Fruit fly (Drosophila melanogaster): ENCODE results near the gene CG42709.
A peak's percentile ranks its signal among the peaks of the same experiment; 100 is the strongest.

CG42709 gene

DNA sequence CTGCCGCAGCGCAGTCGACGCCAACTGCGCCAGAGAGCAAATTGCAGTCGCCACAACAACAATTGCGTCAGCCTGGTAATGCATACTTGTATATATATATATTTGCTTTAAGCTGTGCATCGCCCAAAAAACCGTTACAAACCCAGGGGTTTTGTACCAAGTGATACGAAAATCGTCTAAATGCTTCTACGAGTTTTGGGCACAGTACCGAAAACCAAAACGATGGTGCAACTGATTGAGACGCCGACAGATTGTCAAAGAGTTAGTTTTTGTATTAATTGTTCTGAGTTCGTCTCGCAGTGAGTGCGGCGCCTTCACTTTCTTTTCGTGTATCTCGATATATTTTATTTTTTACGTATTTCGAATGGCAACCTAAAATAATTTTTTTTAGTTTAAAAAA is 24.8 kb downstream of the CG42709 start (continued):
- TF ChIP-seq Dad (GFP tag; optimal IDR thresholded peaks at IDR 0.05) (no peak), CG4617 (GFP tag; optimal IDR thresholded peaks at IDR 0.05; ENCODE audit: borderline replicate concordance) (no peak), Sox100B (GFP tag; optimal IDR thresholded peaks at IDR 0.05) (no peak), NfI (GFP tag; optimal IDR thresholded peaks at IDR 0.05) (no peak), twi (tag; optimal IDR thresholded peaks at IDR 0.05) (no peak), sna (GFP tag; IDR thresholded peaks at IDR 0.05; ENCODE audit: partially characterized antibody) (0 out of 2 replicates have a peak, but pooled peaks have one; percentile 24), crc (GFP tag; optimal IDR thresholded peaks at IDR 0.05) (no peak), CG17829 (tag; optimal IDR thresholded peaks at IDR 0.05) (no peak), Dip2 (GFP tag; IDR thresholded peaks at IDR 0.05) (no peak), chinmo (GFP tag; IDR thresholded peaks at IDR 0.05; ENCODE audit: partially characterized antibody) (peak; percentile 78; the same call in 2 of the 4 replicates), Blimp-1 (GFP tag; optimal IDR thresholded peaks at IDR 0.05) (no peak), Trl (optimal IDR thresholded peaks at IDR 0.05) (no peak), Trl (GFP tag; optimal IDR thresholded peaks at IDR 0.05) (no peak), CG4360 (GFP tag; IDR thresholded peaks at IDR 0.05) (peak; percentile 49), CG3281 (GFP tag; optimal IDR thresholded peaks at IDR 0.05) (no peak), Hmr (GFP tag; optimal IDR thresholded peaks at IDR 0.05) (no peak), mld (GFP tag; IDR thresholded peaks at IDR 0.05; ENCODE audit: partially characterized antibody) (peak; percentile 61; the same call in 1 of the 3 replicates), Kr (GFP tag; optimal IDR thresholded peaks at IDR 0.05) (no peak), CG42726 (GFP tag; IDR thresholded peaks at IDR 0.05; ENCODE audit: partially characterized antibody) (0 out of 2 replicates have a peak, but pooled peaks have one; percentile 54), CG7839 (tag; optimal IDR thresholded peaks at IDR 0.05) (no peak), CG8290 (GFP tag; optimal IDR thresholded peaks at IDR 0.05) (no peak), CG8290 (tag; optimal IDR thresholded peaks at IDR 0.05) (no peak), zen2 (GFP tag; IDR thresholded peaks at IDR 0.05; ENCODE audit: partially characterized antibody) (peak; percentile 35; the same call in 1 of the 3 replicates), CG34376 (GFP tag; optimal IDR thresholded peaks at IDR 0.05) (no peak), Myb (GFP tag; optimal IDR thresholded peaks at IDR 0.05) (peak; percentile 13), CG14860 (GFP tag; IDR thresholded peaks at IDR 0.05; ENCODE audit: partially characterized antibody) (peak; percentile 35; the same call in 2 of the 3 replicates), bbx (GFP tag; IDR thresholded peaks at IDR 0.05; ENCODE audit: partially characterized antibody) (peak; percentile 69), Nf-YB (GFP tag; optimal IDR thresholded peaks at IDR 0.05) (no peak), vvl (GFP tag; IDR thresholded peaks at IDR 0.05) (no peak), CG18011 (GFP tag; optimal IDR thresholded peaks at IDR 0.05) (no peak), sima (GFP tag; optimal IDR thresholded peaks at IDR 0.05) (no peak), CG6791 (GFP tag; IDR thresholded peaks at IDR 0.05; ENCODE audit: partially characterized antibody) (peak; percentile 84), CG1832 (GFP tag; optimal IDR thresholded peaks at IDR 0.05) (no peak), amos (GFP tag; IDR thresholded peaks at IDR 0.05; ENCODE audit: partially characterized antibody) (peak; percentile 52), CG12744 (GFP tag; optimal IDR thresholded peaks at IDR 0.05) (no peak), tx (GFP tag; optimal IDR thresholded peaks at IDR 0.05) (no peak), ara (GFP tag; IDR thresholded peaks at IDR 0.05) (0 out of 2 replicates have a peak, but pooled peaks have one; percentile 13), CG12236 (GFP tag; optimal IDR thresholded peaks at IDR 0.05) (no peak), mam (GFP tag; optimal IDR thresholded peaks at IDR 0.05) (no peak), sd (tag; optimal IDR thresholded peaks at IDR 0.05) (no peak)

DNA sequence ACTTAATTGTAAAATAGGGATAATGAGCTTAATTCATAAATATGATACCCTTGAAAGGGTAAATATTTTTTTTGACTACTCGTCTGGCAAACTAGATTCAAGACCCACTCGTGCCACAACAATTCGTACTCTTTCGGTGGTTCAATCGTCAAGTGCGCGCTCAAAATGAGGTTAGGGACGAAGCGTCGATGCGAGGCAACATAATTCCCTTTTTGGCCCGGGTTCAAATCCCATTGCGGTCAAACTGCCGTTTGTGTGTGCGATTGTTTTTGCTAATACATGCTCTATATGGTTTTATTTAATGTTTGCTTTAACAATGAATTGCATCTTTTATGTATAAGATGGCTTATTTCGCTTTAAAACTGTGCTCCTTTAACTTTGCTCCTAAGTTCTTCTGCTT is 25.8 kb downstream of the CG42709 start:
- TF ChIP-seq vnd (GFP tag; IDR thresholded peaks at IDR 0.05; ENCODE audit: partially characterized antibody) (peak; percentile 56; the same call in 2 of the 3 replicates), knrl (GFP tag; IDR thresholded peaks at IDR 0.05; ENCODE audit: partially characterized antibody) (peak; percentile 36; the same call in 2 of the 3 replicates), sna (GFP tag; IDR thresholded peaks at IDR 0.05; ENCODE audit: partially characterized antibody) (peak; percentile 47; the same call in 1 of the 2 replicates), Scr (GFP tag; IDR thresholded peaks at IDR 0.05; ENCODE audit: partially characterized antibody) (peak; percentile 38), tap (tag; optimal IDR thresholded peaks at IDR 0.05) (no peak), tna (GFP tag; IDR thresholded peaks at IDR 0.05; ENCODE audit: partially characterized antibody) (peak; percentile 56), Doc3 (GFP tag; IDR thresholded peaks at IDR 0.05; ENCODE audit: partially characterized antibody) (no peak), CG8281 (tag; optimal IDR thresholded peaks at IDR 0.05) (no peak), CG6791 (GFP tag; IDR thresholded peaks at IDR 0.05; ENCODE audit: partially characterized antibody) (peak; percentile 80; the same call in 2 of the 3 replicates), Ets65A (GFP tag) (peak; percentile 75), amos (GFP tag; IDR thresholded peaks at IDR 0.05; ENCODE audit: partially characterized antibody) (peak; percentile 62), CG11695 (GFP tag; IDR thresholded peaks at IDR 0.05) (0 out of 3 replicates have a peak, but pooled peaks have one; percentile 12), Hmx (GFP tag; optimal IDR thresholded peaks at IDR 0.05) (no peak)
